Fruit fly (Drosophila melanogaster) whole organism: ENCODE measurements around the gene CG33648.

Source experiments
- CG8478 ChIP-seq: fragments of >200 bp; optimal IDR thresholded peaks from 2 replicates; lab custom pipeline; 2018; ENCODE audit warnings: inconsistent platforms
- Dll ChIP-seq: fragments of >200 bp; optimal IDR thresholded peaks from 2 replicates; lab custom pipeline; 2017
- EcR ChIP-seq, 2 experiments: fragments of >200 bp; optimal IDR thresholded peaks; 2 replicates each; lab custom pipeline; 2017; ENCODE audit warnings: missing biosample characterization in 2 of 2, missing genetic modification characterization in 2 of 2, missing genetic modification reagents in 2 of 2
- pan ChIP-seq: fragments of >200 bp; optimal IDR thresholded peaks from 2 replicates; lab custom pipeline; 2017
- psq ChIP-seq: fragments of >200 bp; optimal IDR thresholded peaks from 2 replicates; lab custom pipeline; 2017
- usp ChIP-seq: fragments of >200 bp; optimal IDR thresholded peaks from 2 replicates; lab custom pipeline; 2017; ENCODE audit warnings: missing biosample characterization, missing genetic modification characterization, mixed read lengths

Gene CG33648

dm6 chr2L:14574852-14575251, 50.7 kb downstream of the CG33648 start:
- TF ChIP-seq pan (lab: Kevin White, UChicago) (no peak), psq (lab: Kevin White, UChicago) (no peak), Dll (lab: Kevin White, UChicago) (no peak), CG8478 (lab: Kevin White, UChicago) (no peak), usp (no peak), EcR (GFP tag; optimal IDR thresholded peaks at IDR 0.05; lab: Kevin White, UChicago) (no peak)
